Worm (Caenorhabditis elegans) whole organism, L4 larva: ENCODE results near the gene F52G3.5.

Source experiments
- D1046.2 ChIP-seq: fragments of 200-800 bp; sonication (Bioruptor generic); IDR thresholded peaks from 2 replicates; pipeline ENCODE4 v1.3.6; 2022; ENCODE audit warnings: missing genetic modification characterization, missing compliant biosample characterization
- F10B5.3 ChIP-seq: sonication (generic microtip); optimal IDR thresholded peaks from 2 replicates; lab custom pipeline; 2016; ENCODE audit warnings: mild to moderate bottlenecking, missing genetic modification characterization, missing compliant biosample characterization
- F26F4.8 ChIP-seq: fragments of 200-800 bp; sonication (Bioruptor generic); conservative IDR thresholded peaks from 2 replicates; pipeline ENCODE4 v1.3.6; 2022; ENCODE audit warnings: missing genetic modification characterization, missing compliant biosample characterization
- T20F7.1 ChIP-seq: fragments of 200-800 bp; sonication (Bioruptor generic); optimal IDR thresholded peaks from 2 replicates; lab custom pipeline; 2018; ENCODE audit warnings: mild to moderate bottlenecking, missing genetic modification characterization, missing compliant biosample characterization
- T26A8.4 ChIP-seq: fragments of 200-800 bp; sonication (Bioruptor generic); IDR thresholded peaks from 2 replicates; pipeline ENCODE4 v1.3.6; 2022; ENCODE audit warnings: missing genetic modification characterization, missing compliant biosample characterization
- Y105C5A.15 ChIP-seq: fragments of 200-800 bp; sonication (Bioruptor generic); IDR thresholded peaks from 2 replicates; pipeline ENCODE4 v1.3.6; 2022; ENCODE audit warnings: missing genetic modification characterization, missing compliant biosample characterization
- ZK337.2 ChIP-seq: fragments of 200-800 bp; sonication (Bioruptor generic); IDR thresholded peaks from 2 replicates; pipeline ENCODE4 v1.3.6; 2022; ENCODE audit warnings: missing genetic modification reagents, missing genetic modification characterization, missing compliant biosample characterization
- ZK546.5 ChIP-seq, 2 experiments: sonication (generic microtip); optimal IDR thresholded peaks; 2 replicates each; lab custom pipeline; 2017; ENCODE audit warnings: missing biosample characterization in 2 of 2, missing genetic modification characterization in 2 of 2
- aha-1 ChIP-seq: fragments of 150-350 bp; peaks from one replicate; lab custom pipeline; 2014; ENCODE audit warnings: missing biosample characterization, missing genetic modification characterization
- ama-1 ChIP-seq: fragments of 150-350 bp; optimal IDR thresholded peaks from 2 replicates; lab custom pipeline; 2014; ENCODE audit warnings: inconsistent platforms, mixed read lengths
- arid-1 ChIP-seq: fragments of 200-800 bp; sonication (Bioruptor generic); conservative IDR thresholded peaks from 2 replicates; pipeline ENCODE4 v1.3.6; 2022; ENCODE audit warnings: missing genetic modification reagents, missing genetic modification characterization, missing compliant biosample characterization
- ceh-20 ChIP-seq: fragments of 200-800 bp; sonication (Bioruptor generic); IDR thresholded peaks from 2 replicates; pipeline ENCODE4 v1.3.6; 2022; ENCODE audit warnings: missing genetic modification reagents, missing genetic modification characterization, missing compliant biosample characterization
- ceh-28 ChIP-seq: fragments of 150-350 bp; optimal IDR thresholded peaks from 2 replicates; lab custom pipeline; 2014; ENCODE audit warnings: missing biosample characterization, missing genetic modification reagents, missing genetic modification characterization
- ceh-44 ChIP-seq: fragments of 200-800 bp; sonication (Bioruptor generic); IDR thresholded peaks from 2 replicates; pipeline ENCODE4 v1.3.6; 2022; ENCODE audit warnings: missing genetic modification reagents, missing genetic modification characterization, missing compliant biosample characterization
- cey-2 ChIP-seq: sonication (generic microtip); optimal IDR thresholded peaks from 3 replicates; lab custom pipeline; 2017; ENCODE audit warnings: missing genetic modification characterization, mild to moderate bottlenecking, missing compliant biosample characterization, antibody characterized with exemption, borderline replicate concordance; ENCODE audit not compliant: insufficient read depth
- daf-12 ChIP-seq: fragments of 150-350 bp; optimal IDR thresholded peaks from 2 replicates; lab custom pipeline; 2014; ENCODE audit warnings: missing biosample characterization, missing genetic modification reagents, missing genetic modification characterization
- daf-8 ChIP-seq: fragments of 200-800 bp; sonication (Bioruptor generic); IDR thresholded peaks from 2 replicates; pipeline ENCODE4 v1.3.6; 2022; ENCODE audit warnings: missing genetic modification characterization, missing compliant biosample characterization
- dmd-8 ChIP-seq: fragments of 200-800 bp; sonication (Bioruptor generic); IDR thresholded peaks from 2 replicates; pipeline ENCODE4 v1.3.6; 2022; ENCODE audit warnings: missing genetic modification characterization, missing compliant biosample characterization
- dpl-1 ChIP-seq: fragments of 150-350 bp; optimal IDR thresholded peaks from 2 replicates; lab custom pipeline; 2014; ENCODE audit warnings: missing biosample characterization, missing genetic modification reagents, missing genetic modification characterization
- duxl-1 ChIP-seq: sonication (generic microtip); optimal IDR thresholded peaks from 2 replicates; lab custom pipeline; 2016; ENCODE audit warnings: mild to moderate bottlenecking, missing genetic modification characterization, moderate library complexity, missing compliant biosample characterization; ENCODE audit not compliant: poor library complexity
- egl-43 ChIP-seq: fragments of 200-800 bp; sonication (Bioruptor generic); IDR thresholded peaks from 2 replicates; pipeline ENCODE4 v1.3.6; 2022; ENCODE audit warnings: missing genetic modification reagents, missing genetic modification characterization, missing compliant biosample characterization
- fkh-10 ChIP-seq: fragments of 150-350 bp; optimal IDR thresholded peaks from 2 replicates; lab custom pipeline; 2014; ENCODE audit warnings: missing biosample characterization, missing genetic modification reagents, missing genetic modification characterization
- gei-8 ChIP-seq: fragments of 200-800 bp; sonication (Bioruptor generic); optimal IDR thresholded peaks from 2 replicates; lab custom pipeline; 2018; ENCODE audit warnings: mild to moderate bottlenecking, missing genetic modification characterization, missing compliant biosample characterization
- hif-1 ChIP-seq, 2 experiments: sonication (generic microtip); optimal IDR thresholded peaks; 2 replicates each; lab custom pipeline; 2016 to 2017; ENCODE audit warnings: missing compliant biosample characterization in 2 of 2, missing genetic modification characterization in 2 of 2, missing genetic modification reagents in 2 of 2, missing genotype in 2 of 2, mild to moderate bottlenecking in 1 of 2
- hlh-30 ChIP-seq: sonication (generic microtip); optimal IDR thresholded peaks from 2 replicates; lab custom pipeline; 2017; ENCODE audit warnings: antibody characterized with exemption, mild to moderate bottlenecking, missing genetic modification characterization, missing compliant biosample characterization; ENCODE audit not compliant: insufficient read depth
- hmg-1.1 ChIP-seq: fragments of 200-800 bp; sonication (Bioruptor generic); IDR thresholded peaks from 2 replicates; pipeline ENCODE4 v1.3.6; 2022; ENCODE audit warnings: missing genetic modification reagents, missing genetic modification characterization, missing compliant biosample characterization
- jun-1 ChIP-seq: fragments of 150-350 bp; optimal IDR thresholded peaks from 2 replicates; lab custom pipeline; 2014; ENCODE audit warnings: missing biosample characterization, missing genetic modification reagents, missing genetic modification characterization
- lim-7 ChIP-seq: fragments of 200-800 bp; sonication (Bioruptor generic); IDR thresholded peaks from 2 replicates; pipeline ENCODE4 v1.3.6; 2022; ENCODE audit warnings: missing genetic modification characterization, missing compliant biosample characterization
- lin-13 ChIP-seq: fragments of 150-350 bp; optimal IDR thresholded peaks from 2 replicates; lab custom pipeline; 2014; ENCODE audit warnings: missing biosample characterization, missing genetic modification reagents, missing genetic modification characterization
- lin-15B ChIP-seq: fragments of 150-350 bp; sonication (generic microtip); optimal IDR thresholded peaks from 3 replicates; lab custom pipeline; 2014; ENCODE audit warnings: missing biosample characterization, missing genetic modification characterization
- lin-39 ChIP-seq: fragments of 150-350 bp; optimal IDR thresholded peaks from 2 replicates; lab custom pipeline; 2014; ENCODE audit warnings: missing biosample characterization, missing genetic modification reagents, missing genetic modification characterization
- madf-5 ChIP-seq, 2 experiments: fragments of 200-800 bp; sonication (Bioruptor generic); IDR thresholded peaks; 2 replicates each; pipeline ENCODE4 v1.3.6; 2022; ENCODE audit warnings: missing compliant biosample characterization in 2 of 2, missing genetic modification characterization in 2 of 2
- mep-1 ChIP-seq: fragments of 150-350 bp; sonication (generic microtip); optimal IDR thresholded peaks from 3 replicates; lab custom pipeline; 2014; ENCODE audit warnings: missing biosample characterization, missing genetic modification characterization
- mes-2 ChIP-seq: sonication (generic microtip); optimal IDR thresholded peaks from 2 replicates; lab custom pipeline; 2016; ENCODE audit warnings: missing genotype, mild to moderate bottlenecking, missing genetic modification characterization, missing compliant biosample characterization; ENCODE audit not compliant: poor library complexity, severe bottlenecking
- nhr-10 ChIP-seq: fragments of 150-350 bp; optimal IDR thresholded peaks from 2 replicates; lab custom pipeline; 2014; ENCODE audit warnings: missing biosample characterization, missing genetic modification characterization
- nhr-28 ChIP-seq: fragments of 150-350 bp; optimal IDR thresholded peaks from 2 replicates; lab custom pipeline; 2014; ENCODE audit warnings: missing biosample characterization, missing genetic modification characterization
- pqm-1 ChIP-seq: sonication (generic microtip); optimal IDR thresholded peaks from 2 replicates; lab custom pipeline; 2017; ENCODE audit warnings: missing biosample characterization, missing genetic modification characterization
- rbr-2 ChIP-seq: sonication (generic microtip); optimal IDR thresholded peaks from 2 replicates; lab custom pipeline; 2016; ENCODE audit warnings: missing genotype, missing genetic modification characterization, missing compliant biosample characterization
- snpc-4 ChIP-seq: fragments of 150-350 bp; optimal IDR thresholded peaks from 2 replicates; lab custom pipeline; 2014; ENCODE audit warnings: missing biosample characterization, missing genetic modification characterization
- tag-97 ChIP-seq: fragments of 200-800 bp; sonication (Bioruptor generic); IDR thresholded peaks from 2 replicates; pipeline ENCODE4 v1.3.6; 2022; ENCODE audit warnings: missing genetic modification characterization, missing compliant biosample characterization
- tra-1 ChIP-seq: fragments of 200-800 bp; sonication (Bioruptor generic); IDR thresholded peaks from 2 replicates; pipeline ENCODE4 v1.3.6; 2022; ENCODE audit warnings: missing genetic modification reagents, missing genetic modification characterization, missing compliant biosample characterization
- unc-39 ChIP-seq: sonication (generic microtip); optimal IDR thresholded peaks from 2 replicates; lab custom pipeline; 2017; ENCODE audit warnings: missing biosample characterization, missing genetic modification characterization
- unc-62 ChIP-seq, 3 experiments: fragments of 150-350 bp in 1 of 3; sonication (generic microtip); optimal IDR thresholded peaks in 2 of 3; peaks in 1 of 3; 1 replicate in 1 of 3; 2 replicates in 2 of 3; lab custom pipeline; 2014 to 2017; ENCODE audit warnings: missing biosample characterization in 3 of 3, missing genetic modification characterization in 3 of 3, missing genetic modification reagents in 3 of 3, missing genotype in 1 of 3
- vab-7 ChIP-seq: fragments of 200-800 bp; sonication (Bioruptor generic); IDR thresholded peaks from 2 replicates; pipeline ENCODE4 v1.3.6; 2022; ENCODE audit warnings: missing genetic modification reagents, missing genetic modification characterization, missing compliant biosample characterization
- zag-1 ChIP-seq: fragments of 150-350 bp; optimal IDR thresholded peaks from 2 replicates; lab custom pipeline; 2014; ENCODE audit warnings: missing biosample characterization, missing genetic modification characterization
- ztf-7 ChIP-seq: fragments of 150-350 bp; optimal IDR thresholded peaks from 2 replicates; lab custom pipeline; 2014; ENCODE audit warnings: missing biosample characterization, missing genetic modification characterization

The F52G3.5 gene

DNA sequence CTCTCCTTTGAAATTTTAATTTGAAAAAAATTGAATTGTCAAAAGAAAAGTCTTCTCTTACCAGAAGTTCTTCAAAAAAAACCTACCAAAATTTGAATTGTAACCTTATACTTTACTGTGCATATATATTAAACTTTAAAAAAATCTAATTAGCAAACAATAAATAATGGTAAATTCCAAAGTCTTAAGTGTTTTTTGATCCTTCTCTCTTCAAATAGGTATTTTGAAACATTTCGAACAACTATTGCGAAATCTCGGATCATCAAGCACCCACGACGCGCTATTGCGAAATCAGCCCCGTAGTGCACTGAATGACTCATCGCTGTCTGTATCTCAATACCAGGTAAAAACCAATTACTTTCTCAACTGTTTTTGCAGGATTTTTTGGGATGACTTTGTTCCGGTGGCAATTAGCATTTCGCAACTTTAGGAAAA, 45.3 kb downstream of the F52G3.5 start (continued):
- TF ChIP-seq tra-1 (GFP tag; lab: Robert Waterston, UW), result 0 out of 2 replicates have a peak, but pooled peaks have one; percentile 61
- no peak for TF ChIP-seq dpl-1 (GFP tag; lab: Kevin White, UChicago)
- TF ChIP-seq unc-39 (tag; lab: Kevin White, UChicago), result no peak
- TF ChIP-seq pqm-1 (tag; lab: Kevin White, UChicago), result no peak

DNA sequence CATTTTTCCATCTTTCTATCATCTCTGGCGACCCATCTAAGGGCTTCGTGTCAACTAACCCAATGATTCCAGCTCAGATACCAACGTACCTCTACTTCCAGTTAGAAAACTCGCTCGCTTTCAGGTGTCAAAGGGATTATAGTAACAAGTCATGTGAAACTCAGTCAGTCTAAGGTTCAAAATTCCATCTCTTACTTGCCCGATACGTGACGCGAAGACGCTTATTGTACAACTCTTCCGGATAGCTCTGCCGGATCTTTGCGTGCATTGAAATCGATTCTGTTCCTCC, 45.7 kb downstream of the F52G3.5 start:
- TF ChIP-seq aha-1 (tag; lab: Kevin White, UChicago) (peak; percentile 93), duxl-1 (peak; percentile 48), ama-1 (lab: Kevin White, UChicago) (peak; percentile 69), unc-62 (GFP tag; optimal IDR thresholded peaks at IDR 0.05 in 1 of 2; lab: Kevin White, UChicago) (peak in 1 of 2 experiments; percentile 95), unc-62 (tag; optimal IDR thresholded peaks at IDR 0.05; lab: Kevin White, UChicago) (no peak), ceh-44 (no peak), mes-2 (tag; lab: Kevin White, UChicago) (peak; percentile 8)

DNA sequence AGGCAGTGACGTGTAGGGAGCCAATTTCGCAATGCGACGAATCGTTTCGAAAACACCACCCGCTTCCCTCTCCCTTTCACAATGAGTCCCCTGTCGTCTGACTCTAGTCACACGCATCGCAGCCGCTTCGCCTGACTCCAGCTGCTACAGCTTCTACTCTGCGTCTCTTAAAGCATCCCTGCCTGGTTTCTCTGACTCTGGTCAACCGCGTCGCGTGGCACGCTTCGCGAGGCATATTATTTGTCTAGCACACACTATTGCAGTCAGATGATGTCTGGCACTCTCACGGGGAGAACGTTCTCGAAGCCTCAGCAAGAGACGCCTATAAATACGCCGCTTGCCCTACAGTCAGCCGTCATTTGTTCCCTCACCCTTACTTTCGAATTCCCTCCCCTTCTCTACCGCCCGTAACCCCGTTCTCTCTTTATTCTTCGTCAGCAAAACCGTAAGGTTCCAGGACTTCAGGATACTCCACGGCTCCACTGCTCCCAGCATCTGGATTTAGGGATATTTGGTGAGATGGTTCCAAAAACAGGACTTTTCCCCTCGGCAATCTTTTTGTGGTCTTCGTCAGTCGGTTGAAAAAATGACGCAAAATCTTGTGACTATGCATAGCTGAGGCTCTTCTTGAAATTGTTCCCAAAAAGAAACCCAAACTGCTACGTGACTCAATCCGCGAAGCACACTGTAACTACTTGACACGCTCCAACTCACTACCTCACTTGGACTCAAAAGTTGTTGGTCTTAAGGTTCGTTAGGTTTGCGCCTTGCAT, 46.2 kb downstream of the F52G3.5 start:
- TF ChIP-seq nhr-10 (tag; lab: Kevin White, UChicago), result peak; percentile 85
- TF ChIP-seq F26F4.8 (GFP tag; lab: Robert Waterston, UW), result no peak
- TF ChIP-seq cey-2 (tag; lab: Kevin White, UChicago), result no peak
- TF ChIP-seq gei-8 (GFP tag; lab: Kevin White, UChicago), result peak; percentile 96
- TF ChIP-seq jun-1, result peak; percentile 92
- TF ChIP-seq snpc-4 (tag; lab: Kevin White, UChicago), result peak; percentile 47
- TF ChIP-seq lin-39 (tag; lab: Kevin White, UChicago), result peak; percentile 29
- no peak for TF ChIP-seq tag-97 (GFP tag; lab: Robert Waterston, UW)
- peak; percentile 85 for TF ChIP-seq vab-7 (GFP tag; lab: Robert Waterston, UW)
- TF ChIP-seq tra-1 (GFP tag; lab: Robert Waterston, UW), result peak; percentile 95
- peak; percentile 67 for TF ChIP-seq ceh-28 (tag; lab: Kevin White, UChicago)
- peak; percentile 96 for TF ChIP-seq hmg-1.1
- 0 out of 2 replicates have a peak, but pooled peaks have one; percentile 21 for TF ChIP-seq dmd-8 (GFP tag; lab: Robert Waterston, UW)
- peak; percentile 99 for TF ChIP-seq nhr-28 (tag; lab: Kevin White, UChicago)
- TF ChIP-seq T26A8.4 (GFP tag; lab: Robert Waterston, UW), result peak; percentile 96
- 0 out of 4 replicates have a peak, but pooled peaks of 1 of the 2 experiments have one; percentile 29 for TF ChIP-seq madf-5 (GFP tag; IDR thresholded peaks at IDR 0.05; lab: Robert Waterston, UW)
- TF ChIP-seq daf-8 (GFP tag; lab: Robert Waterston, UW), result no peak; the same call in 1 of the 2 replicates
- peak; percentile 100 for TF ChIP-seq hlh-30 (tag; lab: Kevin White, UChicago)
- TF ChIP-seq ztf-7, result peak; percentile 81
- TF ChIP-seq Y105C5A.15 (GFP tag; lab: Robert Waterston, UW), result no peak
- TF ChIP-seq fkh-10 (GFP tag; lab: Kevin White, UChicago), result peak; percentile 81
- peak; percentile 77; the same call in 1 of the 2 replicates for TF ChIP-seq D1046.2 (GFP tag; lab: Robert Waterston, UW)
- TF ChIP-seq hif-1 (tag; optimal IDR thresholded peaks at IDR 0.05; lab: Kevin White, UChicago), result peak; percentile 79 to 94
- TF ChIP-seq T20F7.1 (GFP tag; lab: Kevin White, UChicago), result peak; percentile 86
- peak; percentile 97 for TF ChIP-seq rbr-2
- peak; percentile 90 for TF ChIP-seq F10B5.3 (tag; lab: Kevin White, UChicago)
- peak; percentile 98 for TF ChIP-seq ceh-20 (GFP tag; lab: Robert Waterston, UW)
- peak; percentile 74 for TF ChIP-seq zag-1
- peak; percentile 95 for TF ChIP-seq lin-13 (GFP tag; lab: Kevin White, UChicago)
- peak; percentile 72 for TF ChIP-seq lim-7 (GFP tag; lab: Robert Waterston, UW)
- TF ChIP-seq ZK546.5 (tag; optimal IDR thresholded peaks at IDR 0.05; lab: Kevin White, UChicago), result peak in 1 of 2 experiments; percentile 32
- TF ChIP-seq lin-15B (tag; lab: Kevin White, UChicago), result no peak
- 0 out of 2 replicates have a peak, but pooled peaks have one; percentile 21 for TF ChIP-seq ZK337.2
- peak; percentile 99 for TF ChIP-seq mep-1 (tag; lab: Kevin White, UChicago)
- TF ChIP-seq arid-1, result no peak; the same call in none of the 2 replicates
- peak; percentile 68 for TF ChIP-seq dpl-1 (GFP tag; lab: Kevin White, UChicago)
- TF ChIP-seq daf-12 (tag; lab: Kevin White, UChicago), result peak; percentile 2
- TF ChIP-seq egl-43 (GFP tag; lab: Robert Waterston, UW), result peak; percentile 90
